Fruit fly (Drosophila melanogaster): ENCODE data around the gene mRpS21.
A peak's percentile ranks its signal among the peaks of the same experiment; 100 is the strongest.

The mRpS21 gene

dm6 chr3R:13401722-13402296 lies 20.2 kb upstream of the mRpS21 start, which contains the start of gene GILT1 (continued):
- TF ChIP-seq Camta (GFP tag; optimal IDR thresholded peaks at IDR 0.05) (no peak), Stat92E (GFP tag; optimal IDR thresholded peaks at IDR 0.05) (peak in 1 of 3 experiments; percentile 50), az2 (GFP tag; optimal IDR thresholded peaks at IDR 0.05) (no peak), CG10147 (GFP tag; optimal IDR thresholded peaks at IDR 0.05) (no peak), chm (GFP tag; IDR thresholded peaks at IDR 0.05) (peak; percentile 52; the same call in 1 of the 2 replicates), Pdp1 (GFP tag; optimal IDR thresholded peaks at IDR 0.05) (peak in 1 of 2 experiments; percentile 31), ci (GFP tag; IDR thresholded peaks at IDR 0.05) (peak; percentile 26; the same call in 1 of the 3 replicates), kni (GFP tag; optimal IDR thresholded peaks at IDR 0.05) (peak; percentile 0), lab (GFP tag; optimal IDR thresholded peaks at IDR 0.05) (no peak), E2f2 (GFP tag; IDR thresholded peaks at IDR 0.05) (peak; percentile 6; the same call in 1 of the 2 replicates), da (GFP tag; optimal IDR thresholded peaks at IDR 0.05) (no peak), CG16815 (GFP tag; optimal IDR thresholded peaks at IDR 0.05) (no peak), gfzf (GFP tag; optimal IDR thresholded peaks at IDR 0.05) (peak; percentile 49), lov (optimal IDR thresholded peaks at IDR 0.05) (no peak), lov (GFP tag; IDR thresholded peaks at IDR 0.05) (0 out of 3 replicates have a peak, but pooled peaks have one; percentile 35), sim (GFP tag; IDR thresholded peaks at IDR 0.05) (0 out of 2 replicates have a peak, but pooled peaks have one; percentile 15), phol (tag; optimal IDR thresholded peaks at IDR 0.05) (peak; percentile 12), CG30431 (GFP tag; optimal IDR thresholded peaks at IDR 0.05) (no peak), Trl (optimal IDR thresholded peaks at IDR 0.05) (peak; percentile 16 to 34), Trl (GFP tag; optimal IDR thresholded peaks at IDR 0.05) (no peak), yki (optimal IDR thresholded peaks at IDR 0.05) (no peak), CG13296 (GFP tag; optimal IDR thresholded peaks at IDR 0.05) (no peak), CG14860 (GFP tag; IDR thresholded peaks at IDR 0.05; ENCODE audit: partially characterized antibody) (no peak), vfl (GFP tag; optimal IDR thresholded peaks at IDR 0.05) (no peak), sens (GFP tag) (peak; percentile 63), vnd (GFP tag; IDR thresholded peaks at IDR 0.05; ENCODE audit: partially characterized antibody) (no peak), Aef1 (GFP tag; IDR thresholded peaks at IDR 0.05) (no peak), Dll (GFP tag; IDR thresholded peaks at IDR 0.05; ENCODE audit: partially characterized antibody) (peak; percentile 28; the same call in 1 of the 4 replicates), grau (tag; optimal IDR thresholded peaks at IDR 0.05) (no peak), CG10565 (GFP tag; optimal IDR thresholded peaks at IDR 0.05) (no peak), CG17802 (tag; optimal IDR thresholded peaks at IDR 0.05) (no peak), CG6854 (GFP tag; optimal IDR thresholded peaks at IDR 0.05) (no peak), Xbp1 (GFP tag; optimal IDR thresholded peaks at IDR 0.05) (no peak)

DNA sequence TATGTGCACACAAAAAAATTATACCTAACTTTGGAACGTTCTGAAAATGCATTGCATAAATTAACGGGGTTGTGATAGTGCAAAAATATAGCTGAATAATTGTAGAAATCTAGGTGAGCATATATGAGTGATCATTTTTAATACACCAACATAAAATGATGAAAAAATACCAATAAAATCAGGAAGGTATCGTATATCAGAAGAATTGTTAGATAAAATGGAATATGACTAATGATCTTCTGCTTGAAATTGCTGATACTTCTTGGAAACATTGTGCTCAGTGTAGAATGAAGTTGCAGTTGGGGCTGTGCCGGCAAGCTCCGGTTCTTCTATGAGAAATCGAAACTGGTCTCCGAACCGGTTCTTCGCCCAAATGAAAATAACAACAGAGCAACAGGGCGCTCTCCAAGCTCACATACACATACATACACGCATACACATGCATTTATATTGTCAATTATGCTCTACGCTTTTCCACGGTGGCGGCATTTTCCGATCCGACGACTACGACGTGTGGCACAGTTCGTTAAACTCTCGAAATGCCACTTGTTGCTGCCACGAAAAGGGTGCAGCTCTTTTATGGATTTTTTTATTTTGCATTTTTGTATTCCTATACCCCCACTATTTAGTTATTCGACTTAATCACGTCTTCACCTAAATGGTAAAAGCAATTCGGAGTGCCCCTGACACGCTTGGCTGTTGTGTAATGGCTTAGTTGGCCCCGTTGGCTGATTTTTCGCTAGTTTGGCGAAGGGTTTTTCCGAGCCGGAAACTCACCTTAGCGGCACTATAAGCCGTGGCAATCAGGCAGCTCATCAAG lies 19.5 kb upstream of the mRpS21 start:
- TF ChIP-seq CG9876 (GFP tag; optimal IDR thresholded peaks at IDR 0.05), result peak; percentile 68
- peak; percentile 86 for TF ChIP-seq CG8944 (GFP tag; optimal IDR thresholded peaks at IDR 0.05)
- no peak for TF ChIP-seq hkb (optimal IDR thresholded peaks at IDR 0.05)
- TF ChIP-seq hkb (GFP tag; IDR thresholded peaks at IDR 0.05), result peak; percentile 89
- peak; percentile 84 for TF ChIP-seq CG3281 (GFP tag; optimal IDR thresholded peaks at IDR 0.05)
- TF ChIP-seq pb (GFP tag; optimal IDR thresholded peaks at IDR 0.05), result peak; percentile 74
- TF ChIP-seq CG10654 (GFP tag; optimal IDR thresholded peaks at IDR 0.05), result peak; percentile 85
- TF ChIP-seq Dp (GFP tag; optimal IDR thresholded peaks at IDR 0.05), result no peak
- TF ChIP-seq Dbx (GFP tag; IDR thresholded peaks at IDR 0.05), result peak; percentile 42; the same call in 1 of the 3 replicates
- TF ChIP-seq CG9817 (tag; optimal IDR thresholded peaks at IDR 0.05), result peak; percentile 79
- peak; percentile 6 for TF ChIP-seq stwl (tag; optimal IDR thresholded peaks at IDR 0.05)
- peak; percentile 84 for TF ChIP-seq D19A (tag; optimal IDR thresholded peaks at IDR 0.05)
- TF ChIP-seq Hey (tag; optimal IDR thresholded peaks at IDR 0.05), result peak; percentile 19
- peak; percentile 88 for TF ChIP-seq lab (GFP tag; optimal IDR thresholded peaks at IDR 0.05)
- TF ChIP-seq fru (optimal IDR thresholded peaks at IDR 0.05), result no peak
- TF ChIP-seq phol (tag; optimal IDR thresholded peaks at IDR 0.05), result peak; percentile 92
- peak; percentile 73 for TF ChIP-seq luna (GFP tag; optimal IDR thresholded peaks at IDR 0.05)
- peak; percentile 77 for TF ChIP-seq jing (GFP tag; optimal IDR thresholded peaks at IDR 0.05)
- TF ChIP-seq Ada2b (GFP tag; IDR thresholded peaks at IDR 0.05), result peak; percentile 75
